Worm (Caenorhabditis elegans) whole organism, L1 larva: ENCODE data around the gene C55A6.3.

Experiments used
- blmp-1 ChIP-seq: fragments of 150-350 bp; optimal IDR thresholded peaks from 2 replicates; lab custom pipeline; 2014; ENCODE audit warnings: missing biosample characterization, missing genetic modification characterization
- efl-1 ChIP-seq, 4 experiments: fragments of 150-350 bp; optimal IDR thresholded peaks in 3 of 4; peaks in 1 of 4; 1 replicate in 1 of 4; 2 replicates in 3 of 4; lab custom pipeline; 2014; ENCODE audit warnings: missing biosample characterization in 2 of 4, missing genetic modification characterization in 2 of 4, missing genetic modification reagents in 2 of 4
- mep-1 ChIP-seq: fragments of 150-350 bp; optimal IDR thresholded peaks from 2 replicates; lab custom pipeline; 2014; ENCODE audit warnings: missing biosample characterization, missing genetic modification characterization
- sox-4 ChIP-seq: sonication (generic microtip); optimal IDR thresholded peaks from 2 replicates; lab custom pipeline; 2016; ENCODE audit warnings: missing genetic modification characterization, missing compliant biosample characterization
- tbx-2 ChIP-seq: sonication (generic microtip); optimal IDR thresholded peaks from 2 replicates; lab custom pipeline; 2016; ENCODE audit warnings: missing genetic modification characterization, missing compliant biosample characterization
- unc-62 ChIP-seq: fragments of 150-350 bp; optimal IDR thresholded peaks from 2 replicates; lab custom pipeline; 2014; ENCODE audit warnings: missing biosample characterization, missing genetic modification reagents, missing genetic modification characterization

DNA sequence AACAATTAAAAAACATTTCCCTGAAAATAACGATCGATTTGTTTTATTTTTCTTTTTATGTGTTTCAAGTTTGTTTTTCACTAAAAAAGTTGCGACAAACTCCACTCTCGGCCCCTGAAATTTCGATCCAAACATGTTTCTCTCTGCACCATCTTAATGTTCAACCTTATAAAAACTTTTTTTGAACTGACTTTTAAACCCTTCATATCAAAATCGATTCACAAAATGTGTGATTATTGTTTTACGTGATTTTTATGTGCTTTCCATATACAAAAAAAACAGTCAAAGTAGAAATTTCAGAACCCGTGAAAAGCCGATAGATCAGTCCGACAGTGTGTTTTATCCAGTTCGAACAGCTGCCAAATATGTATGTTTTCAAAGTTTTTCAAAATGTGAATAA is 14.2 kb upstream of the C55A6.3 start, which contains the start of gene ccch-1:
- no peak for TF ChIP-seq unc-62 (GFP tag; lab: Kevin White, UChicago)
- no peak for TF ChIP-seq mep-1 (tag; lab: Kevin White, UChicago)
- no peak for TF ChIP-seq efl-1 (optimal IDR thresholded peaks at IDR 0.05; lab: Kevin White, UChicago)
- TF ChIP-seq efl-1 (GFP tag; optimal IDR thresholded peaks at IDR 0.05 in 1 of 2; lab: Kevin White, UChicago) = peak in 1 of 2 experiments; percentile 80
- TF ChIP-seq blmp-1 (tag; lab: Kevin White, UChicago) = no peak
- TF ChIP-seq sox-4 (tag; lab: Kevin White, UChicago) = no peak
- no peak for TF ChIP-seq tbx-2 (tag; lab: Kevin White, UChicago)
